Fruit fly (Drosophila melanogaster) whole organism, adult: Measurements from ENCODE around the gene Nedd4.

Experiments used
- CG11617 ChIP-seq: fragments of 200-800 bp; sonication (Bioruptor generic); optimal IDR thresholded peaks from 2 replicates; lab custom pipeline; 2017; ENCODE audit warnings: mild to moderate bottlenecking, missing biosample characterization, missing genetic modification reagents, missing genetic modification characterization
- CG1620 ChIP-seq: fragments of 200-800 bp; sonication (Bioruptor generic); optimal IDR thresholded peaks from 2 replicates; lab custom pipeline; 2016; ENCODE audit warnings: missing biosample characterization, missing genetic modification characterization
- CG33017 ChIP-seq: fragments of 200-800 bp; sonication (Bioruptor generic); optimal IDR thresholded peaks from 2 replicates; lab custom pipeline; 2018; ENCODE audit warnings: missing biosample characterization, mild to moderate bottlenecking, missing genetic modification characterization, moderate library complexity
- CG7045 ChIP-seq: fragments of 200-800 bp; sonication (Bioruptor generic); optimal IDR thresholded peaks from 2 replicates; lab custom pipeline; 2017; ENCODE audit warnings: missing biosample characterization, mild to moderate bottlenecking, missing genetic modification characterization
- Clk ChIP-seq: fragments of 200-800 bp; sonication (Bioruptor generic); optimal IDR thresholded peaks from 2 replicates; lab custom pipeline; 2017; ENCODE audit warnings: missing biosample characterization, missing genetic modification characterization
- Hr96 ChIP-seq: fragments of 200-800 bp; sonication (Bioruptor generic); optimal IDR thresholded peaks from 2 replicates; lab custom pipeline; 2016; ENCODE audit warnings: missing biosample characterization, missing genetic modification characterization
- Mnt ChIP-seq: fragments of 200-800 bp; sonication (Bioruptor generic); optimal IDR thresholded peaks from 2 replicates; lab custom pipeline; 2016; ENCODE audit warnings: missing biosample characterization, mild to moderate bottlenecking, missing genetic modification characterization

dm6 chr3L:17584718-17585117, 54.8 kb downstream of the Nedd4 start:
- no peak for TF ChIP-seq CG33017 (tag; lab: Kevin White, UChicago)
- TF ChIP-seq CG7045 = no peak
- TF ChIP-seq CG11617 (GFP tag; lab: Kevin White, UChicago) = no peak
- TF ChIP-seq Hr96 (GFP tag; lab: Kevin White, UChicago) = no peak
- no peak for TF ChIP-seq Mnt (GFP tag; lab: Kevin White, UChicago)
- TF ChIP-seq CG1620 (GFP tag; lab: Kevin White, UChicago) = no peak
- no peak for TF ChIP-seq Clk (GFP tag; lab: Kevin White, UChicago)
